Fruit fly (Drosophila melanogaster) whole organism, wandering third instar larva: ENCODE data around the gene CG2604.

Experiments used
- Abd-B ChIP-seq: fragments of >200 bp; optimal IDR thresholded peaks from 2 replicates; lab custom pipeline; 2017; ENCODE audit warnings: missing biosample characterization, missing genetic modification characterization
- CG32264 ChIP-seq: fragments of 200-800 bp; sonication (Bioruptor generic); optimal IDR thresholded peaks from 2 replicates; lab custom pipeline; 2016; ENCODE audit warnings: missing biosample characterization, missing genetic modification characterization
- CG9705 ChIP-seq: fragments of 200-800 bp; sonication (Bioruptor generic); optimal IDR thresholded peaks from 2 replicates; lab custom pipeline; 2018; ENCODE audit warnings: missing biosample characterization, mild to moderate bottlenecking, missing genetic modification characterization
- CrebA ChIP-seq: fragments of 200-800 bp; sonication (Bioruptor generic); optimal IDR thresholded peaks from 2 replicates; lab custom pipeline; 2016; ENCODE audit warnings: missing biosample characterization, mild to moderate bottlenecking, missing genetic modification characterization, borderline replicate concordance
- HLH106 ChIP-seq: fragments of 200-800 bp; optimal IDR thresholded peaks from 3 replicates; lab custom pipeline; 2019; ENCODE audit warnings: missing biosample characterization, mild to moderate bottlenecking, missing genetic modification characterization, moderate library complexity
- Hnf4 ChIP-seq: fragments of 200-800 bp; sonication (Bioruptor generic); optimal IDR thresholded peaks from 2 replicates; lab custom pipeline; 2016; ENCODE audit warnings: missing biosample characterization, mild to moderate bottlenecking, missing genetic modification characterization
- Hr78 ChIP-seq: fragments of >200 bp; optimal IDR thresholded peaks from 2 replicates; lab custom pipeline; 2017; ENCODE audit warnings: missing biosample characterization, missing genetic modification characterization
- Hr83 ChIP-seq: fragments of 200-300 bp; sonication (Bioruptor generic); optimal IDR thresholded peaks from 2 replicates; lab custom pipeline; 2016; ENCODE audit warnings: missing biosample characterization, mild to moderate bottlenecking, missing genetic modification characterization, moderate library complexity; ENCODE audit not compliant: poor library complexity, severe bottlenecking
- Jra ChIP-seq: sonication (Bioruptor generic); optimal IDR thresholded peaks from 2 replicates; lab custom pipeline; 2016; ENCODE audit warnings: missing biosample characterization, missing genetic modification characterization
- Mio ChIP-seq: sonication (Bioruptor generic); optimal IDR thresholded peaks from 2 replicates; lab custom pipeline; 2016; ENCODE audit warnings: missing biosample characterization, missing genetic modification characterization
- Myc ChIP-seq: fragments of >200 bp; optimal IDR thresholded peaks from 2 replicates; lab custom pipeline; 2017
- N ChIP-seq: fragments of >200 bp; optimal IDR thresholded peaks from 2 replicates; lab custom pipeline; 2018; ENCODE audit warnings: missing biosample characterization, missing external identifiers, missing genetic modification characterization
- OdsH ChIP-seq: fragments of 200-800 bp; sonication (Bioruptor generic); optimal IDR thresholded peaks from 2 replicates; lab custom pipeline; 2016; ENCODE audit warnings: missing biosample characterization, mild to moderate bottlenecking, missing genetic modification characterization
- Rel ChIP-seq, 2 experiments: fragments of 200-800 bp; sonication (Bioruptor generic) in 1 of 2; optimal IDR thresholded peaks; 2 replicates in 1 of 2; 3 replicates in 1 of 2; lab custom pipeline; 2016 to 2019; ENCODE audit warnings: mild to moderate bottlenecking in 2 of 2, missing biosample characterization in 2 of 2, missing genetic modification characterization in 2 of 2, moderate library complexity in 1 of 2
- Sp1 ChIP-seq: fragments of 200-800 bp; sonication (Bioruptor generic); optimal IDR thresholded peaks from 3 replicates; lab custom pipeline; 2019; ENCODE audit warnings: missing biosample characterization, mild to moderate bottlenecking, missing genetic modification characterization, moderate library complexity
- Vsx2 ChIP-seq: fragments of 200-300, 225-300 bp; sonication (Bioruptor generic); optimal IDR thresholded peaks from 2 replicates; lab custom pipeline; 2018; ENCODE audit warnings: missing biosample characterization, missing genetic modification characterization; ENCODE audit not compliant: partially characterized antibody
- br ChIP-seq: fragments of 200-800 bp; sonication (Bioruptor generic); optimal IDR thresholded peaks from 2 replicates; lab custom pipeline; 2016; ENCODE audit warnings: missing biosample characterization, missing genetic modification characterization
- brk ChIP-seq: fragments of 200-800 bp; sonication (Bioruptor generic); optimal IDR thresholded peaks from 2 replicates; lab custom pipeline; 2016; ENCODE audit warnings: missing biosample characterization, mild to moderate bottlenecking, missing genetic modification characterization
- dl ChIP-seq, 2 experiments: fragments of 175-275, 200-275 bp in 1 of 2; fragments of 200-275 bp in 1 of 2; sonication (Bioruptor generic); optimal IDR thresholded peaks; lab custom pipeline; 2018; ENCODE audit warnings: mild to moderate bottlenecking in 2 of 2, missing biosample characterization in 2 of 2, missing genetic modification characterization in 2 of 2, moderate library complexity in 2 of 2; ENCODE audit not compliant: partially characterized antibody in 2 of 2, insufficient read depth in 1 of 2
- ey ChIP-seq: fragments of 200-800 bp; sonication (Bioruptor generic); optimal IDR thresholded peaks from 2 replicates; lab custom pipeline; 2016; ENCODE audit warnings: missing biosample characterization, missing genetic modification characterization
- foxo ChIP-seq, 2 experiments: fragments of 200-800 bp; sonication (Bioruptor generic); optimal IDR thresholded peaks; 2 replicates in 1 of 2; 3 replicates in 1 of 2; lab custom pipeline; 2016 to 2017; ENCODE audit warnings: missing biosample characterization in 2 of 2, missing genetic modification characterization in 2 of 2
- fru ChIP-seq: fragments of 200-800 bp; sonication (Bioruptor generic); optimal IDR thresholded peaks from 3 replicates; lab custom pipeline; 2016; ENCODE audit warnings: missing biosample characterization, mild to moderate bottlenecking, missing genetic modification characterization
- h ChIP-seq: fragments of 200-800 bp; sonication (Bioruptor generic); optimal IDR thresholded peaks from 3 replicates; lab custom pipeline; 2016; ENCODE audit warnings: missing biosample characterization, mild to moderate bottlenecking, missing genetic modification characterization
- lola ChIP-seq: fragments of >200 bp; optimal IDR thresholded peaks from 2 replicates; lab custom pipeline; 2017; ENCODE audit warnings: missing biosample characterization, missing genetic modification characterization
- pan ChIP-seq: fragments of >200 bp; optimal IDR thresholded peaks from 2 replicates; lab custom pipeline; 2017
- rgr ChIP-seq: fragments of 200-800 bp; sonication (Bioruptor generic); optimal IDR thresholded peaks from 3 replicates; lab custom pipeline; 2016; ENCODE audit warnings: missing biosample characterization, mild to moderate bottlenecking, missing genetic modification characterization
- sage ChIP-seq: fragments of 200-800 bp; sonication (Bioruptor generic); optimal IDR thresholded peaks from 2 replicates; lab custom pipeline; 2016; ENCODE audit warnings: missing biosample characterization, mild to moderate bottlenecking, missing genetic modification characterization
- sv ChIP-seq: fragments of 200-800 bp; sonication (Bioruptor generic); optimal IDR thresholded peaks from 3 replicates; lab custom pipeline; 2016; ENCODE audit warnings: missing biosample characterization, missing genetic modification characterization
- tai ChIP-seq: sonication (Bioruptor generic); optimal IDR thresholded peaks from 2 replicates; lab custom pipeline; 2016; ENCODE audit warnings: missing biosample characterization, missing genetic modification characterization
- usp ChIP-seq: fragments of >200 bp; optimal IDR thresholded peaks from 2 replicates; lab custom pipeline; 2017; ENCODE audit warnings: missing biosample characterization, missing genetic modification characterization

The CG2604 gene

dm6 chr3R:5223135-5223534 is at the start of gene CG2604:
CG2604 (minus strand) TSS chr3R:5223365.
- TF ChIP-seq rgr (GFP tag; lab: Kevin White, UChicago) (peak; percentile 26), Hr83 (no peak), HLH106 (tag; lab: Kevin White, UChicago) (peak; percentile 10), N (GFP tag; lab: Kevin White, UChicago) (peak; percentile 97), Rel (GFP tag; optimal IDR thresholded peaks at IDR 0.05; lab: Kevin White, UChicago) (no peak), Rel (tag; optimal IDR thresholded peaks at IDR 0.05; lab: Kevin White, UChicago) (peak; percentile 54), fru (GFP tag; lab: Kevin White, UChicago) (peak; percentile 40), Hr78 (GFP tag; lab: Kevin White, UChicago) (peak; percentile 59), foxo (GFP tag; optimal IDR thresholded peaks at IDR 0.05; lab: Kevin White, UChicago) (peak in 1 of 2 experiments; percentile 13), CG9705 (peak; percentile 27), Hnf4 (GFP tag; lab: Kevin White, UChicago) (peak; percentile 92), sage (GFP tag; lab: Kevin White, UChicago) (no peak)

DNA sequence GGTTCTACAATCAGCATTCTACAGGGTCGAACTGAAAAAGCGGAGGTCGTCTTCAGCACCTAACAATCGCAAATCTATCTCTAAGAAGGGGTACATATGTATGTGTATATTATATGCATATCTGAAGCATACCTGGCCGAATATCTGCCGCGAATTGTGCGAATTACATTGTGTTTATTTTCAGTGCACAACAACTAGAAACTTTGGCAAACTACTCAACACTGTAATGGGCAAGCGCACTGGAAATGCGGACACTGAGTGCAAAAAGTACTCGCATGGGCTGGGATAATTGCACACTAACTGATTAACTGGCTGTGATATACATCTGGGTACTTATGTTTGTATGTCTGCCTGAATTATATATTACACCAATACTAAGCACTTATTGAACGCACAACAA is 47.6 kb upstream of the CG2604 start:
- TF ChIP-seq OdsH (no peak), CG32264 (no peak), Vsx2 (GFP tag; lab: Kevin White, UChicago) (no peak), rgr (GFP tag; lab: Kevin White, UChicago) (peak; percentile 44), br (GFP tag; lab: Kevin White, UChicago) (peak; percentile 16), CG9705 (no peak), Jra (GFP tag; lab: Kevin White, UChicago) (no peak), ey (GFP tag; lab: Kevin White, UChicago) (no peak), pan (lab: Kevin White, UChicago) (no peak), dl (GFP tag; optimal IDR thresholded peaks at IDR 0.05; lab: Kevin White, UChicago; ENCODE audit: insufficient read depth in 1 of 2, partially characterized antibody in 2 of 2) (no peak), Myc (no peak), Sp1 (GFP tag; lab: Kevin White, UChicago) (no peak), CrebA (GFP tag; lab: Kevin White, UChicago) (no peak), sv (GFP tag; lab: Kevin White, UChicago) (no peak), h (GFP tag; lab: Kevin White, UChicago) (peak; percentile 28), usp (GFP tag; lab: Kevin White, UChicago) (no peak), fru (GFP tag; lab: Kevin White, UChicago) (peak; percentile 34), Hnf4 (GFP tag; lab: Kevin White, UChicago) (peak; percentile 21), lola (GFP tag; lab: Kevin White, UChicago) (no peak), tai (GFP tag; lab: Kevin White, UChicago) (no peak), Hr83 (no peak), foxo (GFP tag; optimal IDR thresholded peaks at IDR 0.05; lab: Kevin White, UChicago) (peak in 1 of 2 experiments; percentile 47), Mio (GFP tag; lab: Kevin White, UChicago) (no peak), Abd-B (GFP tag; lab: Kevin White, UChicago) (no peak)
- TF ChIP-seq, all 38 proteins: peak for 6

- TF ChIP-seq tai (GFP tag; lab: Kevin White, UChicago) (no peak), Myc (peak; percentile 85), brk (GFP tag; lab: Kevin White, UChicago) (peak; percentile 19), Abd-B (GFP tag; lab: Kevin White, UChicago) (no peak), Vsx2 (GFP tag; lab: Kevin White, UChicago) (peak; percentile 44), N (GFP tag; lab: Kevin White, UChicago) (peak; percentile 78), OdsH (no peak), CrebA (GFP tag; lab: Kevin White, UChicago) (no peak), lola (GFP tag; lab: Kevin White, UChicago) (no peak)
- TF ChIP-seq, all 38 proteins: peak for 4
Observed at dm6 chr3R:5268495-5268894, 45.3 kb upstream of the CG2604 start.

dm6 chr3R:5266282-5266681 is 43.1 kb upstream of the CG2604 start:
- TF ChIP-seq foxo (GFP tag; optimal IDR thresholded peaks at IDR 0.05; lab: Kevin White, UChicago) (no peak), Rel (GFP tag; optimal IDR thresholded peaks at IDR 0.05; lab: Kevin White, UChicago) (no peak), Rel (tag; optimal IDR thresholded peaks at IDR 0.05; lab: Kevin White, UChicago) (peak; percentile 92)
